Fruit fly (Drosophila melanogaster): ENCODE data around the gene Nepl5.

Nepl5 gene

DNA sequence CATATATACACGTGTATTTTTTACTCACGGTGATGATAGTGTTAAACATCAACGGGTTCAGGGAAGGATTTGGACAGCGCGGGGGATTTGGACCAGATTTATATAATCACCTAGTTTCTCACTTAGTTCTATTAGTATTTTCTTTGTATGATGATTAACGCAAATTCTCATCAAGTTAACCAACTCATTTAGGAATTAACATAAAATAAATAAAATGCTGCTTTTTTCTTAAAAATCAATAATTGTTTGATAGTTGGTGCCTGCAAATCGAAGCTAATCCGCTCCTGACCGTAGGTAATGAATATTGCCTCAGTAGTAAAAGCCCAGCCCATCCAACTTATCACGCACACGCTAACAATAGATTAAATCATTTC lies 29.3 kb upstream of the Nepl5 start (continued):
- TF ChIP-seq sens (GFP tag) (peak; percentile 94), Dbx (GFP tag; IDR thresholded peaks at IDR 0.05) (peak; percentile 89), usp (GFP tag; optimal IDR thresholded peaks at IDR 0.05) (no peak), Bdp1 (GFP tag; optimal IDR thresholded peaks at IDR 0.05) (peak; percentile 57), grn (GFP tag; optimal IDR thresholded peaks at IDR 0.05) (peak; percentile 89), HmgD (GFP tag; optimal IDR thresholded peaks at IDR 0.05) (peak; percentile 49), gsb-n (tag; optimal IDR thresholded peaks at IDR 0.05) (peak; percentile 23), MBD-R2 (GFP tag; IDR thresholded peaks at IDR 0.05) (peak; percentile 50; the same call in 1 of the 2 replicates), twi (tag; optimal IDR thresholded peaks at IDR 0.05) (peak; percentile 63), Hr39 (optimal IDR thresholded peaks at IDR 0.05) (no peak), CG5245 (GFP tag; optimal IDR thresholded peaks at IDR 0.05) (peak; percentile 67), cas (GFP tag; IDR thresholded peaks at IDR 0.05) (peak; percentile 73), Eip74EF (GFP tag; optimal IDR thresholded peaks at IDR 0.05) (peak in 1 of 2 experiments; percentile 72), CG7556 (GFP tag; optimal IDR thresholded peaks at IDR 0.05) (peak; percentile 77), tio (GFP tag; optimal IDR thresholded peaks at IDR 0.05) (peak; percentile 76), insv (GFP tag; optimal IDR thresholded peaks at IDR 0.05) (peak in 1 of 2 experiments; percentile 35), da (GFP tag; optimal IDR thresholded peaks at IDR 0.05) (peak; percentile 38), tin (GFP tag; optimal IDR thresholded peaks at IDR 0.05) (peak; percentile 81), CG8359 (GFP tag; optimal IDR thresholded peaks at IDR 0.05; ENCODE audit: borderline replicate concordance) (no peak), CG11456 (GFP tag; IDR thresholded peaks at IDR 0.05) (peak; percentile 85), CG6272 (GFP tag; IDR thresholded peaks at IDR 0.05) (peak; percentile 88), tup (GFP tag; optimal IDR thresholded peaks at IDR 0.05) (peak; percentile 38), CG8089 (GFP tag; optimal IDR thresholded peaks at IDR 0.05) (peak; percentile 37), D19A (tag; optimal IDR thresholded peaks at IDR 0.05) (peak; percentile 75), Abd-B (GFP tag; optimal IDR thresholded peaks at IDR 0.05) (peak; percentile 93), vnd (GFP tag; IDR thresholded peaks at IDR 0.05; ENCODE audit: partially characterized antibody) (no peak), Hey (tag; optimal IDR thresholded peaks at IDR 0.05) (no peak), CG6654 (GFP tag; optimal IDR thresholded peaks at IDR 0.05) (peak; percentile 60), CG12104 (GFP tag; optimal IDR thresholded peaks at IDR 0.05) (peak; percentile 73), CG8478 (optimal IDR thresholded peaks at IDR 0.05) (no peak), danr (GFP tag; IDR thresholded peaks at IDR 0.05) (peak; percentile 84), CG1602 (GFP tag; optimal IDR thresholded peaks at IDR 0.05) (peak; percentile 77), H15 (GFP tag; IDR thresholded peaks at IDR 0.05) (peak; percentile 73; the same call in 2 of the 3 replicates), CG10959 (GFP tag; IDR thresholded peaks at IDR 0.05) (peak; percentile 44; the same call in 1 of the 2 replicates), Fer1 (GFP tag; optimal IDR thresholded peaks at IDR 0.05) (peak; percentile 87), Sox102F (GFP tag; optimal IDR thresholded peaks at IDR 0.05) (peak; percentile 79), CG5180 (GFP tag; optimal IDR thresholded peaks at IDR 0.05) (peak; percentile 64), tap (tag; optimal IDR thresholded peaks at IDR 0.05) (peak; percentile 78), CG6175 (GFP tag; IDR thresholded peaks at IDR 0.05) (peak; percentile 57; the same call in 2 of the 3 replicates), gcm (GFP tag; optimal IDR thresholded peaks at IDR 0.05) (peak; percentile 17), Opbp (GFP tag; IDR thresholded peaks at IDR 0.05; ENCODE audit: partially characterized antibody) (no peak; the same call in 2 of the 3 replicates), CG33557 (GFP tag; optimal IDR thresholded peaks at IDR 0.05) (no peak), vfl (GFP tag; optimal IDR thresholded peaks at IDR 0.05) (peak; percentile 79), CG30020 (tag; optimal IDR thresholded peaks at IDR 0.05) (peak; percentile 9), CG12155 (GFP tag; optimal IDR thresholded peaks at IDR 0.05) (peak; percentile 77), caup (GFP tag; optimal IDR thresholded peaks at IDR 0.05; ENCODE audit: severe bottlenecking) (peak; percentile 84), shn (GFP tag; optimal IDR thresholded peaks at IDR 0.05) (peak; percentile 69), CG34224 (GFP tag; IDR thresholded peaks at IDR 0.05; ENCODE audit: partially characterized antibody) (no peak), fd3F (GFP tag; optimal IDR thresholded peaks at IDR 0.05) (peak; percentile 86), CG6854 (GFP tag; optimal IDR thresholded peaks at IDR 0.05) (peak; percentile 72), CG7357 (GFP tag; IDR thresholded peaks at IDR 0.05) (peak; percentile 78)

Measured in whole organism, embryonic.